Fruit fly (Drosophila melanogaster): Measurements from ENCODE around the gene Nmnat.

The Nmnat gene

DNA sequence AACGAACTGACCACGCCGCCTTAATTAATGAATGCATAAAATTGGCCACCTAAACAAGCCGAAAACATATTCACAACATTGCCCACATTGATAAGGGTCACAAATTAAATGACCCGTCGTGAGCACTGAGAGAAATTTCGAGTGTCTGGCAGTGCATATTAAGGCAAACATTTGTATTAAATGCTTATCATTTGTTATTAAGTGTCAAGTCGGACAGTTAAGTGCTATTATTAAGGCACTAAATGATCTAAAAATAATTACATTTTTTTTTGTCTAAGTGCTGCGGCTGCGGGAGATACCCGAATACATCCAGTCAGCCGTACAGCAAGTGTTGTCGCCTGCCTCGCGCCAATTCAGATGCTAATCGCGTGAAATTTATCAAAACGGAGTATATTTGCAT is 17.4 kb downstream of the Nmnat start:
- TF ChIP-seq spab (GFP tag; optimal IDR thresholded peaks at IDR 0.05) (no peak), net (GFP tag; optimal IDR thresholded peaks at IDR 0.05) (no peak), Sox15 (GFP tag; optimal IDR thresholded peaks at IDR 0.05) (no peak), vri (GFP tag; optimal IDR thresholded peaks at IDR 0.05) (peak; percentile 38), dsx (GFP tag; optimal IDR thresholded peaks at IDR 0.05; ENCODE audit: poor library complexity, severe bottlenecking) (no peak), salr (GFP tag; optimal IDR thresholded peaks at IDR 0.05) (no peak), Sox14 (GFP tag; optimal IDR thresholded peaks at IDR 0.05) (peak; percentile 22), OdsH (GFP tag; optimal IDR thresholded peaks at IDR 0.05) (peak; percentile 32), CG11902 (GFP tag; optimal IDR thresholded peaks at IDR 0.05) (peak; percentile 23), Eip75B (GFP tag; optimal IDR thresholded peaks at IDR 0.05) (no peak), CG8319 (GFP tag; optimal IDR thresholded peaks at IDR 0.05) (no peak), CG15336 (GFP tag; IDR thresholded peaks at IDR 0.05) (no peak), CG7368 (GFP tag; optimal IDR thresholded peaks at IDR 0.05) (no peak), CG31627 (GFP tag; optimal IDR thresholded peaks at IDR 0.05) (peak; percentile 63), CG6808 (GFP tag; optimal IDR thresholded peaks at IDR 0.05) (no peak), CG11762 (GFP tag; optimal IDR thresholded peaks at IDR 0.05; ENCODE audit: insufficient read depth) (no peak), achi (GFP tag; optimal IDR thresholded peaks at IDR 0.05) (peak; percentile 27), cyc (GFP tag; optimal IDR thresholded peaks at IDR 0.05) (peak; percentile 59), Ets96B (tag; optimal IDR thresholded peaks at IDR 0.05) (no peak), CG3032 (tag; optimal IDR thresholded peaks at IDR 0.05) (no peak), CG6854 (GFP tag; optimal IDR thresholded peaks at IDR 0.05) (no peak), CG8632 (GFP tag; optimal IDR thresholded peaks at IDR 0.05) (peak; percentile 22), Lpt (GFP tag; optimal IDR thresholded peaks at IDR 0.05) (no peak), fkh (GFP tag; optimal IDR thresholded peaks at IDR 0.05) (no peak), CG10631 (GFP tag; optimal IDR thresholded peaks at IDR 0.05) (no peak), fd59A (GFP tag; optimal IDR thresholded peaks at IDR 0.05) (no peak), fd85E (GFP tag; optimal IDR thresholded peaks at IDR 0.05) (no peak), CG6276 (GFP tag; optimal IDR thresholded peaks at IDR 0.05) (no peak), dac (GFP tag; optimal IDR thresholded peaks at IDR 0.05) (no peak), CG6792 (GFP tag; optimal IDR thresholded peaks at IDR 0.05) (peak; percentile 34), CG8119 (GFP tag; IDR thresholded peaks at IDR 0.05) (no peak), ss (GFP tag; optimal IDR thresholded peaks at IDR 0.05) (no peak), topi (GFP tag; optimal IDR thresholded peaks at IDR 0.05) (peak; percentile 53), esn (GFP tag; optimal IDR thresholded peaks at IDR 0.05) (peak; percentile 60), pdm3 (GFP tag; optimal IDR thresholded peaks at IDR 0.05) (peak; percentile 32), eg (GFP tag; IDR thresholded peaks at IDR 0.05) (no peak), lz (GFP tag; optimal IDR thresholded peaks at IDR 0.05) (peak; percentile 45), CG6163 (GFP tag; IDR thresholded peaks at IDR 0.05) (0 out of 3 replicates have a peak, but pooled peaks have one; percentile 37), CG16779 (tag; optimal IDR thresholded peaks at IDR 0.05) (no peak), Gug (GFP tag; IDR thresholded peaks at IDR 0.05) (no peak), Smox (GFP tag; optimal IDR thresholded peaks at IDR 0.05) (peak; percentile 61), Met (GFP tag; optimal IDR thresholded peaks at IDR 0.05) (peak; percentile 70), CG4318 (GFP tag; optimal IDR thresholded peaks at IDR 0.05) (no peak), CG1621 (tag; optimal IDR thresholded peaks at IDR 0.05) (no peak), CG3919 (GFP tag; optimal IDR thresholded peaks at IDR 0.05) (peak; percentile 42), Blimp-1 (GFP tag; optimal IDR thresholded peaks at IDR 0.05) (no peak), CG34406 (GFP tag; optimal IDR thresholded peaks at IDR 0.05) (peak; percentile 11), CG11294 (GFP tag; IDR thresholded peaks at IDR 0.05) (no peak), CG9139 (GFP tag; optimal IDR thresholded peaks at IDR 0.05) (no peak), CG10669 (GFP tag; optimal IDR thresholded peaks at IDR 0.05) (no peak), acj6 (GFP tag; optimal IDR thresholded peaks at IDR 0.05) (peak; percentile 22), Eip93F (GFP tag; optimal IDR thresholded peaks at IDR 0.05) (no peak)

Data from whole organism, prepupa.